Worm (Caenorhabditis elegans) whole organism, L2 larva: ENCODE data around the gene fkh-7.

ENCODE experiments used
- C34F6.9 ChIP-seq: fragments of 150-350 bp; optimal IDR thresholded peaks from 2 replicates; lab custom pipeline; 2014; ENCODE audit warnings: missing biosample characterization, missing genetic modification characterization
- F13H6.1 ChIP-seq: sonication (generic microtip); optimal IDR thresholded peaks from 2 replicates; lab custom pipeline; 2016; ENCODE audit warnings: missing genetic modification characterization, missing compliant biosample characterization
- R02D3.7 ChIP-seq: fragments of 150-350 bp; optimal IDR thresholded peaks from 2 replicates; lab custom pipeline; 2014; ENCODE audit warnings: missing biosample characterization, missing genetic modification characterization
- Y55F3AM.14 ChIP-seq: fragments of 200-800 bp; sonication (Bioruptor generic); optimal IDR thresholded peaks from 2 replicates; lab custom pipeline; 2018; ENCODE audit warnings: mild to moderate bottlenecking, missing genetic modification characterization, missing compliant biosample characterization
- ama-1 ChIP-seq: fragments of 150-350 bp; optimal IDR thresholded peaks from 2 replicates; lab custom pipeline; 2018; ENCODE audit warnings: inconsistent platforms
- blmp-1 ChIP-seq: sonication (generic microtip); optimal IDR thresholded peaks from 2 replicates; lab custom pipeline; 2017; ENCODE audit warnings: missing genetic modification characterization, mild to moderate bottlenecking, missing compliant biosample characterization, antibody characterized with exemption, moderate library complexity; ENCODE audit not compliant: insufficient read depth
- crh-2 ChIP-seq: sonication (generic microtip); optimal IDR thresholded peaks from 2 replicates; lab custom pipeline; 2017; ENCODE audit warnings: missing biosample characterization, missing genetic modification characterization
- egl-27 ChIP-seq: sonication (generic microtip); optimal IDR thresholded peaks from 3 replicates; lab custom pipeline; 2017; ENCODE audit warnings: missing biosample characterization, missing genetic modification reagents, missing genetic modification characterization
- elt-1 ChIP-seq: fragments of 150-350 bp; optimal IDR thresholded peaks from 2 replicates; lab custom pipeline; 2014; ENCODE audit warnings: missing biosample characterization, missing genetic modification characterization
- elt-3 ChIP-seq: sonication (generic microtip); optimal IDR thresholded peaks from 2 replicates; lab custom pipeline; 2017; ENCODE audit warnings: missing biosample characterization, missing genetic modification characterization
- fos-1 ChIP-seq: fragments of 150-350 bp; optimal IDR thresholded peaks from 2 replicates; lab custom pipeline; 2014; ENCODE audit warnings: missing biosample characterization, missing genetic modification characterization
- gmeb-1 ChIP-seq: fragments of 150-350 bp; optimal IDR thresholded peaks from 2 replicates; lab custom pipeline; 2014; ENCODE audit warnings: missing biosample characterization, missing genetic modification characterization
- lin-11 ChIP-seq: fragments of 150-350 bp; sonication (generic microtip); optimal IDR thresholded peaks from 2 replicates; lab custom pipeline; 2014; ENCODE audit warnings: missing biosample characterization, missing genetic modification characterization, inconsistent platforms, mixed read lengths
- lin-13 ChIP-seq: fragments of 150-350 bp; optimal IDR thresholded peaks from 2 replicates; lab custom pipeline; 2014; ENCODE audit warnings: missing biosample characterization, missing genetic modification reagents, missing genetic modification characterization
- lin-39 ChIP-seq: fragments of 150-350 bp; optimal IDR thresholded peaks from 2 replicates; lab custom pipeline; 2014; ENCODE audit warnings: missing biosample characterization, missing genetic modification reagents, missing genetic modification characterization
- lsy-2 ChIP-seq, 2 experiments: fragments of 150-350 bp in 1 of 2; sonication (generic microtip) in 1 of 2; optimal IDR thresholded peaks; 2 replicates each; lab custom pipeline; 2014 to 2017; ENCODE audit warnings: missing biosample characterization in 2 of 2, missing genetic modification characterization in 2 of 2
- mab-5 ChIP-seq: fragments of 150-350 bp; optimal IDR thresholded peaks from 2 replicates; lab custom pipeline; 2014; ENCODE audit warnings: missing biosample characterization, missing genetic modification characterization
- nhr-12 ChIP-seq: fragments of 150-350 bp; optimal IDR thresholded peaks from 2 replicates; lab custom pipeline; 2014; ENCODE audit warnings: missing biosample characterization, missing genetic modification characterization
- nhr-129 ChIP-seq: fragments of 150-350 bp; optimal IDR thresholded peaks from 2 replicates; lab custom pipeline; 2014; ENCODE audit warnings: missing biosample characterization, missing genetic modification characterization
- nhr-21 ChIP-seq: fragments of 150-350 bp; optimal IDR thresholded peaks from 2 replicates; lab custom pipeline; 2014; ENCODE audit warnings: missing biosample characterization, missing genetic modification characterization
- nhr-25 ChIP-seq: fragments of 150-350 bp; sonication (generic microtip); optimal IDR thresholded peaks from 3 replicates; lab custom pipeline; 2014; ENCODE audit warnings: missing biosample characterization, missing genetic modification characterization
- nhr-6 ChIP-seq: fragments of 150-350 bp; optimal IDR thresholded peaks from 2 replicates; lab custom pipeline; 2014; ENCODE audit warnings: missing biosample characterization, missing genetic modification characterization
- nhr-77 ChIP-seq: fragments of 150-350 bp; optimal IDR thresholded peaks from 2 replicates; lab custom pipeline; 2014; ENCODE audit warnings: missing biosample characterization, missing genetic modification characterization
- sem-4 ChIP-seq: fragments of 150-350 bp; optimal IDR thresholded peaks from 2 replicates; lab custom pipeline; 2014; ENCODE audit warnings: missing biosample characterization, missing genetic modification reagents, missing genetic modification characterization
- skn-1 ChIP-seq: sonication (generic microtip); optimal IDR thresholded peaks from 2 replicates; lab custom pipeline; 2017; ENCODE audit warnings: missing biosample characterization, missing genetic modification characterization
- sma-3 ChIP-seq: sonication (generic microtip); optimal IDR thresholded peaks from 2 replicates; lab custom pipeline; 2016; ENCODE audit warnings: missing genetic modification reagents, missing genetic modification characterization, missing compliant biosample characterization
- sma-9 ChIP-seq, 2 experiments: fragments of 150-350 bp in 1 of 2; sonication (generic microtip) in 1 of 2; optimal IDR thresholded peaks; 2 replicates each; lab custom pipeline; 2014 to 2016; ENCODE audit warnings: missing genetic modification characterization in 2 of 2, mild to moderate bottlenecking in 1 of 2, missing biosample characterization in 1 of 2, missing compliant biosample characterization in 1 of 2, missing genetic modification reagents in 1 of 2, moderate library complexity in 1 of 2
- unc-55 ChIP-seq: fragments of 150-350 bp; sonication (generic microtip); optimal IDR thresholded peaks from 3 replicates; lab custom pipeline; 2014; ENCODE audit warnings: missing biosample characterization, missing genetic modification reagents, missing genetic modification characterization
- unc-62 ChIP-seq: fragments of 150-350 bp; optimal IDR thresholded peaks from 2 replicates; lab custom pipeline; 2014; ENCODE audit warnings: missing biosample characterization, missing genetic modification reagents, missing genetic modification characterization
- zag-1 ChIP-seq: fragments of 150-350 bp; optimal IDR thresholded peaks from 2 replicates; lab custom pipeline; 2014; ENCODE audit warnings: missing biosample characterization, missing genetic modification characterization
- ztf-1 ChIP-seq: fragments of 200-800 bp; sonication (Bioruptor generic); conservative IDR thresholded peaks from 2 replicates; pipeline ENCODE4 v1.3.6; 2022; ENCODE audit warnings: missing genetic modification characterization, missing compliant biosample characterization
- ztf-11 ChIP-seq: sonication (generic microtip); optimal IDR thresholded peaks from 2 replicates; lab custom pipeline; 2017; ENCODE audit warnings: missing biosample characterization, missing genetic modification characterization
- ztf-4 ChIP-seq: fragments of 150-350 bp; optimal IDR thresholded peaks from 2 replicates; lab custom pipeline; 2014; ENCODE audit warnings: missing biosample characterization, missing genetic modification characterization

fkh-7 gene

ce11 chrIV:5587964-5588860, 3.7 kb downstream of the fkh-7 start:
- TF ChIP-seq nhr-129 (tag; lab: Kevin White, UChicago) (peak; percentile 83), R02D3.7 (tag; lab: Kevin White, UChicago) (no peak), lsy-2 (tag; optimal IDR thresholded peaks at IDR 0.05; lab: Kevin White, UChicago) (peak in 1 of 2 experiments; percentile 11), lin-11 (tag; lab: Kevin White, UChicago) (no peak)

ce11 chrIV:5590120-5590519, 5.6 kb downstream of the fkh-7 start:
- TF ChIP-seq egl-27 (tag; lab: Kevin White, UChicago) = peak; percentile 21
- TF ChIP-seq F13H6.1 (tag; lab: Kevin White, UChicago) = peak; percentile 71
- TF ChIP-seq blmp-1 (tag; lab: Kevin White, UChicago) = no peak
- no peak for TF ChIP-seq nhr-77 (tag; lab: Kevin White, UChicago)
- no peak for TF ChIP-seq ztf-1 (GFP tag; lab: Robert Waterston, UW)
- TF ChIP-seq lin-13 (GFP tag; lab: Kevin White, UChicago) = no peak
- no peak for TF ChIP-seq mab-5 (tag; lab: Kevin White, UChicago)
- TF ChIP-seq unc-62 (GFP tag; lab: Kevin White, UChicago) = no peak
- no peak for TF ChIP-seq nhr-12
- peak; percentile 2 for TF ChIP-seq C34F6.9 (tag; lab: Kevin White, UChicago)
- peak; percentile 52 for TF ChIP-seq gmeb-1
- TF ChIP-seq crh-2 (tag; lab: Kevin White, UChicago) = peak; percentile 42
- TF ChIP-seq fos-1 (tag; lab: Kevin White, UChicago) = peak; percentile 83
- TF ChIP-seq skn-1 = no peak
- TF ChIP-seq nhr-129 (tag; lab: Kevin White, UChicago) = peak; percentile 87
- TF ChIP-seq sma-3 (GFP tag; lab: Kevin White, UChicago) = peak; percentile 33
- no peak for TF ChIP-seq elt-3 (tag; lab: Kevin White, UChicago)
- TF ChIP-seq lin-39 = no peak
- no peak for TF ChIP-seq lin-11 (tag; lab: Kevin White, UChicago)
- peak; percentile 3 for TF ChIP-seq ztf-4 (tag; lab: Kevin White, UChicago)
- peak; percentile 84 for TF ChIP-seq sma-9 (GFP tag; optimal IDR thresholded peaks at IDR 0.05; lab: Kevin White, UChicago)
- TF ChIP-seq sma-9 (tag; optimal IDR thresholded peaks at IDR 0.05; lab: Kevin White, UChicago) = no peak
- peak in 1 of 2 experiments; percentile 55 for TF ChIP-seq lsy-2 (tag; optimal IDR thresholded peaks at IDR 0.05; lab: Kevin White, UChicago)
- TF ChIP-seq, all 48 proteins: peak for 11

ce11 chrIV:5591134-5591533, 6.7 kb downstream of the fkh-7 start:
- TF ChIP-seq gmeb-1 (peak; percentile 70), C34F6.9 (tag; lab: Kevin White, UChicago) (peak; percentile 71), ztf-4 (tag; lab: Kevin White, UChicago) (peak; percentile 54), lin-39 (no peak), ztf-11 (tag; lab: Kevin White, UChicago) (no peak), elt-3 (tag; lab: Kevin White, UChicago) (no peak), ama-1 (no peak), R02D3.7 (tag; lab: Kevin White, UChicago) (no peak), sem-4 (peak; percentile 4), nhr-12 (no peak), crh-2 (tag; lab: Kevin White, UChicago) (peak; percentile 93), nhr-129 (tag; lab: Kevin White, UChicago) (peak; percentile 95), sma-3 (GFP tag; lab: Kevin White, UChicago) (peak; percentile 91), ztf-1 (GFP tag; lab: Robert Waterston, UW) (no peak), lin-11 (tag; lab: Kevin White, UChicago) (no peak), zag-1 (tag; lab: Kevin White, UChicago) (no peak), lsy-2 (tag; optimal IDR thresholded peaks at IDR 0.05; lab: Kevin White, UChicago) (peak in 1 of 2 experiments; percentile 76), F13H6.1 (tag; lab: Kevin White, UChicago) (peak; percentile 90), unc-55 (GFP tag; lab: Kevin White, UChicago) (no peak), nhr-21 (tag; lab: Kevin White, UChicago) (peak; percentile 49), sma-9 (GFP tag; optimal IDR thresholded peaks at IDR 0.05; lab: Kevin White, UChicago) (peak; percentile 91), sma-9 (tag; optimal IDR thresholded peaks at IDR 0.05; lab: Kevin White, UChicago) (no peak), lin-13 (GFP tag; lab: Kevin White, UChicago) (no peak), elt-1 (tag; lab: Kevin White, UChicago) (no peak), nhr-25 (tag; lab: Kevin White, UChicago) (peak; percentile 83), blmp-1 (tag; lab: Kevin White, UChicago) (peak; percentile 44), nhr-6 (tag; lab: Kevin White, UChicago) (peak; percentile 69), Y55F3AM.14 (GFP tag; lab: Kevin White, UChicago) (peak; percentile 99), fos-1 (tag; lab: Kevin White, UChicago) (peak; percentile 68)
